Fruit fly (Drosophila melanogaster) whole organism, embryonic: Measurements from ENCODE around the gene DopEcR.

Experiments used
- Atf6 ChIP-seq: fragments of 200-800 bp; sonication (Bioruptor generic); IDR thresholded peaks from 2 replicates; pipeline ENCODE4 v1.3.6; 2022; ENCODE audit warnings: missing biosample characterization, missing genetic modification characterization
- CG10543 ChIP-seq: fragments of 200-800 bp; sonication (Bioruptor generic); optimal IDR thresholded peaks from 3 replicates; lab custom pipeline; 2017; ENCODE audit warnings: missing biosample characterization, mild to moderate bottlenecking, missing genetic modification characterization, moderate library complexity
- CG11093 ChIP-seq: fragments of 200-800 bp; sonication (Bioruptor generic); IDR thresholded peaks from 3 replicates; pipeline ENCODE4 v1.3.6; 2022; ENCODE audit warnings: missing biosample characterization, missing genetic modification characterization
- CG13287 ChIP-seq: fragments of 200-800 bp; sonication (Bioruptor generic); IDR thresholded peaks from 2 replicates; pipeline ENCODE4 v1.3.6; 2022; ENCODE audit warnings: missing biosample characterization, missing genetic modification characterization; ENCODE audit not compliant: partially characterized antibody
- CG13296 ChIP-seq: fragments of 200-800 bp; sonication (Bioruptor generic); optimal IDR thresholded peaks from 3 replicates; lab custom pipeline; 2018; ENCODE audit warnings: missing biosample characterization, mild to moderate bottlenecking, missing genetic modification characterization
- CG13624 ChIP-seq: fragments of 200-800 bp; sonication (Bioruptor generic); optimal IDR thresholded peaks from 2 replicates; lab custom pipeline; 2016; ENCODE audit warnings: missing biosample characterization, missing genetic modification characterization
- CG14441 ChIP-seq: fragments of 200-800 bp; sonication (Bioruptor generic); IDR thresholded peaks from 2 replicates; pipeline ENCODE4 v1.3.6; 2022; ENCODE audit warnings: missing biosample characterization, missing genetic modification characterization
- CG14860 ChIP-seq: fragments of 200-800 bp; sonication (Bioruptor generic); IDR thresholded peaks from 3 replicates; pipeline ENCODE4 v1.3.6; 2022; ENCODE audit warnings: missing biosample characterization, missing genetic modification characterization; ENCODE audit not compliant: partially characterized antibody
- CG15696 ChIP-seq: fragments of 200-800 bp; sonication (Bioruptor generic); optimal IDR thresholded peaks from 2 replicates; lab custom pipeline; 2019; ENCODE audit warnings: missing biosample characterization, mild to moderate bottlenecking, missing genetic modification characterization, moderate library complexity
- CG1603 ChIP-seq: fragments of 200-800 bp; sonication (Bioruptor generic); optimal IDR thresholded peaks from 2 replicates; lab custom pipeline; 2019; ENCODE audit warnings: missing biosample characterization, mild to moderate bottlenecking, missing genetic modification characterization, moderate library complexity
- CG17186 ChIP-seq: fragments of 200-800 bp; sonication (Bioruptor generic); optimal IDR thresholded peaks from 3 replicates; lab custom pipeline; 2017; ENCODE audit warnings: missing biosample characterization, missing genetic modification reagents, missing genetic modification characterization
- CG18011 ChIP-seq: fragments of 200-800 bp; sonication (Bioruptor generic); optimal IDR thresholded peaks from 2 replicates; lab custom pipeline; 2017; ENCODE audit warnings: missing biosample characterization, missing genetic modification characterization, mild to moderate bottlenecking, moderate library complexity, missing genotype
- CG31388 ChIP-seq: fragments of 200-800 bp; sonication (Bioruptor generic); optimal IDR thresholded peaks from 2 replicates; lab custom pipeline; 2016; ENCODE audit warnings: missing biosample characterization, missing genetic modification characterization
- CG3281 ChIP-seq: fragments of 200-800 bp; sonication (Bioruptor generic); optimal IDR thresholded peaks from 3 replicates; lab custom pipeline; 2017; ENCODE audit warnings: missing biosample characterization, mild to moderate bottlenecking, missing genetic modification characterization
- CG33557 ChIP-seq: fragments of 200-800 bp; sonication (Bioruptor generic); optimal IDR thresholded peaks from 2 replicates; lab custom pipeline; 2019; ENCODE audit warnings: missing biosample characterization, mild to moderate bottlenecking, missing genetic modification characterization, moderate library complexity
- CG4282 ChIP-seq: fragments of 200-800 bp; sonication (Bioruptor generic); optimal IDR thresholded peaks from 2 replicates; lab custom pipeline; 2016; ENCODE audit warnings: missing biosample characterization, missing genetic modification characterization
- CG43689 ChIP-seq: fragments of 200-800 bp; sonication (Bioruptor generic); IDR thresholded peaks from 2 replicates; pipeline ENCODE4 v1.3.6; 2022; ENCODE audit warnings: missing biosample characterization, missing genetic modification characterization
- CG7271 ChIP-seq: fragments of 200-800 bp; sonication (Bioruptor generic); optimal IDR thresholded peaks from 2 replicates; lab custom pipeline; 2018; ENCODE audit warnings: missing biosample characterization, mild to moderate bottlenecking, missing genetic modification characterization, moderate library complexity
- CG7745 ChIP-seq: fragments of 200-800 bp; sonication (Bioruptor generic); optimal IDR thresholded peaks from 2 replicates; lab custom pipeline; 2018; ENCODE audit warnings: missing biosample characterization, mild to moderate bottlenecking, missing genetic modification characterization, moderate library complexity
- CG7963 ChIP-seq: fragments of 200-800 bp; sonication (Bioruptor generic); IDR thresholded peaks from 3 replicates; pipeline ENCODE4 v1.3.6; 2022; ENCODE audit warnings: missing biosample characterization, missing genetic modification characterization; ENCODE audit not compliant: partially characterized antibody
- CG8290 ChIP-seq, 3 experiments: fragments of 200-800 bp; sonication (Bioruptor generic); optimal IDR thresholded peaks; 2 replicates each; lab custom pipeline; 2016 to 2019; ENCODE audit warnings: missing biosample characterization in 3 of 3, missing genetic modification characterization in 3 of 3, mild to moderate bottlenecking in 2 of 3, moderate library complexity in 1 of 3
- CG8924 ChIP-seq: fragments of 200-800 bp; optimal IDR thresholded peaks from 3 replicates; lab custom pipeline; 2019; ENCODE audit warnings: missing biosample characterization, mild to moderate bottlenecking, missing genetic modification characterization, moderate library complexity
- Dek ChIP-seq: fragments of 200-800 bp; sonication (Bioruptor generic); optimal IDR thresholded peaks from 3 replicates; lab custom pipeline; 2019; ENCODE audit warnings: missing biosample characterization, mild to moderate bottlenecking, missing genetic modification characterization, moderate library complexity
- Hmx ChIP-seq: fragments of 200-800 bp; sonication (Bioruptor generic); optimal IDR thresholded peaks from 2 replicates; lab custom pipeline; 2016; ENCODE audit warnings: missing biosample characterization, missing genetic modification characterization
- Hr3 ChIP-seq: fragments of 200-800 bp; sonication (Bioruptor generic); optimal IDR thresholded peaks from 3 replicates; lab custom pipeline; 2016; ENCODE audit warnings: missing biosample characterization, missing genetic modification characterization
- Hr51 ChIP-seq, 2 experiments: fragments of 200-800 bp; sonication (Bioruptor generic); optimal IDR thresholded peaks; 2 replicates in 1 of 2; 3 replicates in 1 of 2; lab custom pipeline; 2016 to 2018; ENCODE audit warnings: missing biosample characterization in 2 of 2, missing genetic modification characterization in 2 of 2, mild to moderate bottlenecking in 1 of 2, moderate library complexity in 1 of 2
- Lim3 ChIP-seq: fragments of 200-800 bp; sonication (Bioruptor generic); IDR thresholded peaks from 2 replicates; pipeline ENCODE4 v1.3.6; 2022; ENCODE audit warnings: missing biosample characterization, missing genetic modification characterization
- MBD-R2 ChIP-seq: fragments of 200-800 bp; sonication (Bioruptor generic); IDR thresholded peaks from 2 replicates; pipeline ENCODE4 v1.3.6; 2022; ENCODE audit warnings: missing biosample characterization, missing genetic modification characterization
- Max ChIP-seq: fragments of 200-800 bp; sonication (Bioruptor generic); optimal IDR thresholded peaks from 2 replicates; lab custom pipeline; 2016; ENCODE audit warnings: missing biosample characterization, mild to moderate bottlenecking, missing genetic modification characterization
- Nf-YA ChIP-seq: fragments of 200-800 bp; sonication (Bioruptor generic); IDR thresholded peaks from 2 replicates; pipeline ENCODE4 v1.3.6; 2022; ENCODE audit warnings: missing biosample characterization, missing genetic modification characterization
- Spps ChIP-seq: fragments of 200-800 bp; sonication (Bioruptor generic); optimal IDR thresholded peaks from 2 replicates; lab custom pipeline; 2018; ENCODE audit warnings: missing biosample characterization, mild to moderate bottlenecking, missing genetic modification characterization
- Tbp ChIP-seq: fragments of >200 bp; optimal IDR thresholded peaks from 2 replicates; lab custom pipeline; 2018; ENCODE audit warnings: missing biosample characterization, missing genetic modification characterization
- ac ChIP-seq: fragments of 200-800 bp; sonication (Bioruptor generic); optimal IDR thresholded peaks from 3 replicates; lab custom pipeline; 2017; ENCODE audit warnings: missing biosample characterization, mild to moderate bottlenecking, missing genetic modification characterization
- ara ChIP-seq: fragments of 200-800 bp; sonication (Bioruptor generic); IDR thresholded peaks from 2 replicates; pipeline ENCODE4 v1.3.6; 2022; ENCODE audit warnings: missing biosample characterization, missing genetic modification characterization
- ato ChIP-seq: fragments of 200-800 bp; sonication (Bioruptor generic); IDR thresholded peaks from 2 replicates; pipeline ENCODE4 v1.3.6; 2022; ENCODE audit warnings: missing biosample characterization, missing genetic modification characterization; ENCODE audit not compliant: partially characterized antibody
- crc ChIP-seq: fragments of 200-800 bp; sonication (Bioruptor generic); optimal IDR thresholded peaks from 2 replicates; lab custom pipeline; 2016; ENCODE audit warnings: missing biosample characterization, missing genetic modification characterization
- danr ChIP-seq: fragments of 200-800 bp; sonication (Bioruptor generic); IDR thresholded peaks from 2 replicates; pipeline ENCODE4 v1.3.6; 2022; ENCODE audit warnings: missing biosample characterization, missing genetic modification characterization
- ewg ChIP-seq: fragments of 200-800 bp; sonication (Bioruptor generic); optimal IDR thresholded peaks from 3 replicates; lab custom pipeline; 2017; ENCODE audit warnings: mild to moderate bottlenecking, missing biosample characterization, missing genetic modification reagents, missing genetic modification characterization
- exex ChIP-seq: fragments of 200-800 bp; sonication (Bioruptor generic); optimal IDR thresholded peaks from 4 replicates; lab custom pipeline; 2018; ENCODE audit warnings: missing biosample characterization, mild to moderate bottlenecking, missing genetic modification characterization, moderate library complexity
- eyg ChIP-seq: fragments of 200-800 bp; sonication (Bioruptor generic); optimal IDR thresholded peaks from 3 replicates; lab custom pipeline; 2016; ENCODE audit warnings: missing biosample characterization, missing genetic modification characterization
- nerfin-1 ChIP-seq: fragments of 200-800 bp; sonication (Bioruptor generic); optimal IDR thresholded peaks from 3 replicates; lab custom pipeline; 2019; ENCODE audit warnings: missing biosample characterization, mild to moderate bottlenecking, missing genetic modification characterization, moderate library complexity
- pan ChIP-seq, 4 experiments: fragments of >200 bp in 3 of 4; fragments of 200-800 bp in 1 of 4; sonication (Bioruptor generic) in 1 of 4; optimal IDR thresholded peaks in 3 of 4; IDR thresholded peaks in 1 of 4; 2 replicates each; pipeline versions ENCODE4 v1.3.6 to Lab custom; 2017 to 2022; ENCODE audit warnings: missing biosample characterization in 2 of 4, missing genetic modification characterization in 2 of 4, mixed read lengths in 1 of 4
- pb ChIP-seq: fragments of 200-800 bp; sonication (Bioruptor generic); optimal IDR thresholded peaks from 3 replicates; lab custom pipeline; 2016; ENCODE audit warnings: missing biosample characterization, missing genetic modification characterization
- pfk ChIP-seq: fragments of 200-800 bp; sonication (Bioruptor generic); optimal IDR thresholded peaks from 2 replicates; lab custom pipeline; 2018; ENCODE audit warnings: missing biosample characterization, mild to moderate bottlenecking, missing genetic modification characterization, moderate library complexity
- repo ChIP-seq: fragments of 200-800 bp; sonication (Bioruptor generic); optimal IDR thresholded peaks from 2 replicates; lab custom pipeline; 2016; ENCODE audit warnings: missing biosample characterization, missing genetic modification characterization
- run ChIP-seq: fragments of 200-800 bp; sonication (Bioruptor generic); optimal IDR thresholded peaks from 3 replicates; lab custom pipeline; 2018; ENCODE audit warnings: missing biosample characterization, mild to moderate bottlenecking, missing genetic modification characterization
- sens-2 ChIP-seq: fragments of 200-800 bp; sonication (Bioruptor generic); IDR thresholded peaks from 2 replicates; pipeline ENCODE4 v1.3.6; 2022; ENCODE audit warnings: missing biosample characterization, missing genetic modification characterization
- sim ChIP-seq: fragments of 200-800 bp; sonication (Bioruptor generic); IDR thresholded peaks from 2 replicates; pipeline ENCODE4 v1.3.6; 2022; ENCODE audit warnings: missing biosample characterization, missing genetic modification characterization

DopEcR gene

dm6 chr3L:4411025-4411873 lies 31.1 kb upstream of the DopEcR start (continued):
- no peak for TF ChIP-seq ewg (GFP tag; lab: Kevin White, UChicago)
- no peak for TF ChIP-seq exex (tag; lab: Kevin White, UChicago)
- TF ChIP-seq Max, result no peak
- TF ChIP-seq CG8924 (tag; lab: Kevin White, UChicago), result no peak
- TF ChIP-seq ac (GFP tag; lab: Kevin White, UChicago), result no peak
- peak in 1 of 2 experiments; percentile 22 for TF ChIP-seq Hr51 (GFP tag; optimal IDR thresholded peaks at IDR 0.05; lab: Kevin White, UChicago)
- no peak for TF ChIP-seq CG1603 (tag; lab: Kevin White, UChicago)
- no peak for TF ChIP-seq CG11093
- TF ChIP-seq Hr3 (GFP tag; lab: Kevin White, UChicago), result no peak
- TF ChIP-seq CG14441 (GFP tag; lab: Robert Waterston, UW), result peak; percentile 40; the same call in 1 of the 2 replicates
- TF ChIP-seq CG13287 (GFP tag; lab: Robert Waterston, UW), result no peak
- TF ChIP-seq CG43689 (GFP tag; lab: Robert Waterston, UW), result no peak
- TF ChIP-seq Atf6 (GFP tag; lab: Robert Waterston, UW), result no peak
- TF ChIP-seq MBD-R2, result no peak
- no peak for TF ChIP-seq sens-2 (GFP tag; lab: Robert Waterston, UW)
- TF ChIP-seq CG15696, result no peak
- no peak for TF ChIP-seq CG13296 (GFP tag; lab: Kevin White, UChicago)
- TF ChIP-seq nerfin-1 (tag; lab: Kevin White, UChicago), result no peak
- no peak for TF ChIP-seq CG7271 (tag; lab: Kevin White, UChicago)
- TF ChIP-seq pb (GFP tag; lab: Kevin White, UChicago), result no peak
- no peak for TF ChIP-seq CG4282
- no peak for TF ChIP-seq danr (GFP tag; lab: Robert Waterston, UW)
- no peak for TF ChIP-seq pan (optimal IDR thresholded peaks at IDR 0.05; lab: Kevin White, UChicago)
- TF ChIP-seq pan (GFP tag; optimal IDR thresholded peaks at IDR 0.05 in 1 of 2, IDR thresholded peaks at IDR 0.05 in 1 of 2), result peak in 1 of 2 experiments; percentile 55
- TF ChIP-seq ato (GFP tag; lab: Robert Waterston, UW), result no peak
- TF ChIP-seq CG7745 (tag; lab: Kevin White, UChicago), result no peak
- no peak for TF ChIP-seq CG33557
- no peak for TF ChIP-seq Nf-YA
- TF ChIP-seq CG10543, result no peak
- no peak for TF ChIP-seq CG8290 (GFP tag; optimal IDR thresholded peaks at IDR 0.05; lab: Kevin White, UChicago)
- peak in 1 of 2 experiments; percentile 50 for TF ChIP-seq CG8290 (tag; optimal IDR thresholded peaks at IDR 0.05; lab: Kevin White, UChicago)
- TF ChIP-seq CG3281 (GFP tag; lab: Kevin White, UChicago), result no peak
- no peak for TF ChIP-seq Lim3
- TF ChIP-seq Tbp, result no peak
- no peak for TF ChIP-seq Spps
- TF ChIP-seq CG31388, result no peak
- peak; percentile 5 for TF ChIP-seq CG18011 (GFP tag; lab: Kevin White, UChicago)
- no peak for TF ChIP-seq Hmx (GFP tag; lab: Kevin White, UChicago)
- no peak for TF ChIP-seq CG17186 (GFP tag; lab: Kevin White, UChicago)
- no peak for TF ChIP-seq sim (GFP tag; lab: Robert Waterston, UW)
- no peak for TF ChIP-seq Dek (tag; lab: Kevin White, UChicago)
- TF ChIP-seq CG13624 (GFP tag; lab: Kevin White, UChicago), result peak; percentile 77
- no peak for TF ChIP-seq CG14860 (GFP tag; lab: Robert Waterston, UW)
- no peak for TF ChIP-seq CG7963 (GFP tag; lab: Robert Waterston, UW)
- no peak for TF ChIP-seq pfk (GFP tag; lab: Kevin White, UChicago)
- TF ChIP-seq repo (GFP tag; lab: Kevin White, UChicago), result no peak
- TF ChIP-seq crc (GFP tag; lab: Kevin White, UChicago), result no peak
- no peak for TF ChIP-seq ara (GFP tag; lab: Robert Waterston, UW)
- TF ChIP-seq eyg (GFP tag; lab: Kevin White, UChicago), result no peak
- TF ChIP-seq run, result no peak
